Fruit fly (Drosophila melanogaster): ENCODE results near the gene CG17193.

CG17193 gene

DNA sequence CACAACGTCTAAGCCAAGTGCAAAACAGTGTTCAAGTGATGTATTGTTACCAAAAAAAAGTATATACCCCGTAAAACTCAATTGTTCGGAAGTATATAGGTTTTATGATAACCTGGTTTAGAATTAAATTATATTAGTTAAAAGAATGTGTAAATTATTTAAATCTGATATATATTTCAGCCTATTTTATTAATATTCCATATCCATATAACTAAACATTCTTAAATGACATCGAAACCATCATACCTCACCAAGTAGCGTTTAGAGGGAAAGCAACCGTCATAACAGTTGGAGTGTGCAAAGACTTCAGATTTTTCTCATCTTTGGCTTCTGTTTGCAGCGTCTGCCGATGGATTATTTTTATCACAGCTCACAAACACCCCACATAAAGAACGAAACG, 56.4 kb downstream of the CG17193 start (continued):
- TF ChIP-seq CG4328 (GFP tag; optimal IDR thresholded peaks at IDR 0.05) (no peak), CG9797 (GFP tag; optimal IDR thresholded peaks at IDR 0.05) (no peak), CG6272 (GFP tag; IDR thresholded peaks at IDR 0.05) (peak; percentile 57; the same call in 1 of the 2 replicates), Bgb (GFP tag; IDR thresholded peaks at IDR 0.05; ENCODE audit: partially characterized antibody) (no peak), Ssrp (tag; optimal IDR thresholded peaks at IDR 0.05) (peak; percentile 89), CG8281 (tag; optimal IDR thresholded peaks at IDR 0.05) (peak; percentile 31), CG13894 (tag; optimal IDR thresholded peaks at IDR 0.05) (peak; percentile 63), Blimp-1 (GFP tag; optimal IDR thresholded peaks at IDR 0.05) (peak; percentile 88), cg (GFP tag; optimal IDR thresholded peaks at IDR 0.05) (no peak), CG17359 (tag; optimal IDR thresholded peaks at IDR 0.05) (peak; percentile 90), slp2 (GFP tag; optimal IDR thresholded peaks at IDR 0.05) (no peak), CG7963 (GFP tag; IDR thresholded peaks at IDR 0.05; ENCODE audit: partially characterized antibody) (no peak), CG7271 (tag; optimal IDR thresholded peaks at IDR 0.05) (peak; percentile 79), Dll (GFP tag; IDR thresholded peaks at IDR 0.05; ENCODE audit: partially characterized antibody) (no peak), Poxn (GFP tag; IDR thresholded peaks at IDR 0.05) (no peak), CG6765 (GFP tag; optimal IDR thresholded peaks at IDR 0.05) (peak; percentile 38), CG16813 (GFP tag; IDR thresholded peaks at IDR 0.05; ENCODE audit: partially characterized antibody) (no peak), Sox100B (GFP tag; optimal IDR thresholded peaks at IDR 0.05) (peak; percentile 77), Hr3 (GFP tag; optimal IDR thresholded peaks at IDR 0.05) (peak; percentile 76), CG18599 (GFP tag; optimal IDR thresholded peaks at IDR 0.05) (peak; percentile 88), toy (GFP tag; IDR thresholded peaks at IDR 0.05) (peak; percentile 69), da (GFP tag; optimal IDR thresholded peaks at IDR 0.05) (no peak), ewg (GFP tag; optimal IDR thresholded peaks at IDR 0.05) (peak; percentile 59), aop (GFP tag; IDR thresholded peaks at IDR 0.05) (no peak), lola (GFP tag; optimal IDR thresholded peaks at IDR 0.05) (peak in 1 of 3 experiments; percentile 84), repo (GFP tag; optimal IDR thresholded peaks at IDR 0.05) (no peak), Optix (GFP tag; IDR thresholded peaks at IDR 0.05) (no peak; the same call in 2 of the 3 replicates), Hsf (GFP tag; optimal IDR thresholded peaks at IDR 0.05) (peak; percentile 49), tin (GFP tag; optimal IDR thresholded peaks at IDR 0.05) (peak; percentile 72), sr (GFP tag; IDR thresholded peaks at IDR 0.05) (no peak), lbe (GFP tag; optimal IDR thresholded peaks at IDR 0.05) (peak; percentile 23), ham (GFP tag; IDR thresholded peaks at IDR 0.05) (no peak), CG6791 (GFP tag; IDR thresholded peaks at IDR 0.05; ENCODE audit: partially characterized antibody) (no peak), Dip3 (GFP tag; optimal IDR thresholded peaks at IDR 0.05) (no peak), CG7745 (tag; optimal IDR thresholded peaks at IDR 0.05) (peak; percentile 62), Sry-δ (GFP tag; optimal IDR thresholded peaks at IDR 0.05) (no peak), Bdp1 (GFP tag; optimal IDR thresholded peaks at IDR 0.05) (no peak), vfl (GFP tag; optimal IDR thresholded peaks at IDR 0.05) (no peak), CG9609 (GFP tag; optimal IDR thresholded peaks at IDR 0.05) (no peak), CG9817 (tag; optimal IDR thresholded peaks at IDR 0.05) (peak; percentile 77), CG4424 (GFP tag; optimal IDR thresholded peaks at IDR 0.05) (peak; percentile 67), Antp (GFP tag; optimal IDR thresholded peaks at IDR 0.05) (no peak), eyg (GFP tag; optimal IDR thresholded peaks at IDR 0.05) (no peak), jing (GFP tag; optimal IDR thresholded peaks at IDR 0.05) (peak; percentile 29), Xrp1 (GFP tag; IDR thresholded peaks at IDR 0.05) (peak; percentile 94), cwo (GFP tag; optimal IDR thresholded peaks at IDR 0.05) (peak; percentile 51), CG15011 (GFP tag; optimal IDR thresholded peaks at IDR 0.05) (peak; percentile 43), btn (GFP tag; optimal IDR thresholded peaks at IDR 0.05) (no peak), seq (GFP tag; IDR thresholded peaks at IDR 0.05) (no peak), Hr78 (GFP tag; optimal IDR thresholded peaks at IDR 0.05) (peak in 1 of 2 experiments; percentile 38)

All from whole organism, embryonic.